Worm (Caenorhabditis elegans) whole organism, late embryonic: ENCODE data around the gene srbc-77.

Experiments
- C08G9.2 ChIP-seq: sonication (generic microtip); optimal IDR thresholded peaks from 2 replicates; lab custom pipeline; 2016; ENCODE audit warnings: mild to moderate bottlenecking, missing genetic modification characterization, moderate library complexity, missing compliant biosample characterization
- dve-1 ChIP-seq: sonication (generic microtip); optimal IDR thresholded peaks from 2 replicates; lab custom pipeline; 2017; ENCODE audit warnings: antibody characterized with exemption, mild to moderate bottlenecking, missing genetic modification characterization, missing compliant biosample characterization
- lin-11 ChIP-seq: fragments of 200-800 bp; sonication (Bioruptor generic); optimal IDR thresholded peaks from 2 replicates; lab custom pipeline; 2018; ENCODE audit warnings: mild to moderate bottlenecking, missing genetic modification characterization, missing compliant biosample characterization
- pag-3 ChIP-seq: sonication (generic microtip); optimal IDR thresholded peaks from 2 replicates; lab custom pipeline; 2016; ENCODE audit warnings: missing compliant biosample characterization, missing genetic modification characterization, borderline replicate concordance
- pat-9 ChIP-seq: fragments of 200-800 bp; sonication (Bioruptor generic); optimal IDR thresholded peaks from 2 replicates; lab custom pipeline; 2018; ENCODE audit warnings: mild to moderate bottlenecking, missing genetic modification characterization, moderate library complexity, missing compliant biosample characterization
- pha-4 ChIP-seq: fragments of 150-350 bp; optimal IDR thresholded peaks from 2 replicates; lab custom pipeline; 2018; ENCODE audit warnings: missing biosample characterization, missing genetic modification reagents, missing genetic modification characterization
- rnt-1 ChIP-seq: sonication (generic microtip); optimal IDR thresholded peaks from 2 replicates; lab custom pipeline; 2016; ENCODE audit warnings: missing genetic modification characterization, missing compliant biosample characterization

DNA sequence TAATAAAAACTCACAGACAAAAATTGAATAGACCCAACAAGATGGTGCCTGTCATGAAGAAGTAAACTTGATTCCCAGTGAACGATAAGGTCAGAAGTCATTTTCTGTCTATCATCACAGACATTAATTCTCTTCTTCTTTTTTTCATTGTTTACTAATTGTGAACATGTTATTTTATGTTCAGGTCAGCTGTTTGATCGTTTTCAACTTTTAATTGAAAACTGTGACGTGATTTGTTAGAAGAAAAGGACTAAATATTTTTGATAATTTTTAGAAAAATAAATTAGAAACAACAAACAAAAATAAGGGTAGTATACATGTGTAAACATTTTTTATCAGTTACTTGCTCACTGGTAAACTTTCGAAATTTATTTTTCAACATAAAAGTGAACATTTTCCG lies 39.7 kb downstream of the srbc-77 start, which contains the start of gene F36G9.7:
- TF ChIP-seq lin-11: no peak
- no peak for TF ChIP-seq rnt-1 (tag; lab: Kevin White, UChicago)
- TF ChIP-seq pag-3: no peak
- TF ChIP-seq pha-4: no peak
- TF ChIP-seq pat-9: no peak
- TF ChIP-seq dve-1: no peak
- TF ChIP-seq C08G9.2: no peak
